Fruit fly (Drosophila melanogaster) S2 (cell line): ENCODE measurements around the gene CG34327.

Experiments used
- CG8478 ChIP-seq: fragments of >200 bp; optimal IDR thresholded peaks from 2 replicates; lab custom pipeline; 2018
- CTCF ChIP-seq, 2 experiments: fragments of >200 bp; optimal IDR thresholded peaks; 2 replicates each; lab custom pipeline; 2018

DNA sequence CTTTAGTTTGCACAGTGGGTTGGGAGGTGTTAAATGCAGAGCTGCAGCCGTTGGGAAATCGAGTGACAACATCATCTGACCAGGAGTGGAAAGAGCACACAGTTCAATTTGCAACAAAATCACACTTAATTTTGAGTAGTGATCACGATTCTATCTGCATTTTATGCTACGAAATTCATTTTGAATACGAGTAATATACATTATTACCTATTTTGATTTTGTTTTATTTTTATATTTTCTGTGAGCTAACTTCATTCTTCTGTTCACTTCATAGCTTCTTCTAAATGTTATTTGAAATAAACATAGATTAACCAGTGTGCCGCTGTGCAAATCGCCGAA is 3.0 kb upstream of the CG34327 start, which contains the start of gene CG10598:
- TF ChIP-seq CTCF (optimal IDR thresholded peaks at IDR 0.05; lab: Kevin White, UChicago), result no peak
- no peak for TF ChIP-seq CG8478 (lab: Kevin White, UChicago)
